Worm (Caenorhabditis elegans) whole organism, young adult: ENCODE data around the gene F36H1.12.
A peak's percentile ranks its signal among the peaks of the same experiment; 100 is the strongest.

Experiments used
- B0336.3 ChIP-seq: fragments of 200-800 bp; sonication (Bioruptor generic); IDR thresholded peaks from 2 replicates; pipeline ENCODE4 v1.3.6; 2022; ENCODE audit warnings: missing genetic modification characterization, missing compliant biosample characterization
- F10E7.11 ChIP-seq: sonication (generic microtip); optimal IDR thresholded peaks from 2 replicates; lab custom pipeline; 2017; ENCODE audit warnings: mild to moderate bottlenecking, missing genetic modification characterization, moderate library complexity, missing compliant biosample characterization
- F33H1.4 ChIP-seq: fragments of 200-800 bp; sonication (Bioruptor generic); IDR thresholded peaks from 2 replicates; pipeline ENCODE4 v1.3.6; 2022; ENCODE audit warnings: missing genetic modification reagents, missing genetic modification characterization, missing compliant biosample characterization
- F57A8.1 ChIP-seq: fragments of 200-800 bp; sonication (Bioruptor generic); optimal IDR thresholded peaks from 2 replicates; lab custom pipeline; 2018; ENCODE audit warnings: mild to moderate bottlenecking, missing genetic modification characterization, moderate library complexity, missing compliant biosample characterization
- K11D2.4 ChIP-seq: fragments of 200-800 bp; sonication (Bioruptor generic); IDR thresholded peaks from 2 replicates; pipeline ENCODE4 v1.3.6; 2022; ENCODE audit warnings: missing genetic modification reagents, missing genetic modification characterization, missing compliant biosample characterization
- K12H6.12 ChIP-seq: fragments of 200-800 bp; sonication (Bioruptor generic); optimal IDR thresholded peaks from 2 replicates; lab custom pipeline; 2018; ENCODE audit warnings: mild to moderate bottlenecking, missing genetic modification characterization, missing compliant biosample characterization
- Y53F4B.3 ChIP-seq: fragments of 200-800 bp; sonication (Bioruptor generic); IDR thresholded peaks from 2 replicates; pipeline ENCODE4 v1.3.6; 2022; ENCODE audit warnings: missing genetic modification reagents, missing genetic modification characterization, missing compliant biosample characterization
- Y53G8AR.9 ChIP-seq: fragments of 200-800 bp; sonication (Bioruptor generic); conservative IDR thresholded peaks from 2 replicates; pipeline ENCODE4 v1.3.6; 2022; ENCODE audit warnings: missing genetic modification reagents, missing genetic modification characterization, missing compliant biosample characterization
- Y67H2A.10 ChIP-seq: fragments of 200-800 bp; sonication (Bioruptor generic); conservative IDR thresholded peaks from 2 replicates; pipeline ENCODE4 v1.3.6; 2022; ENCODE audit warnings: missing genetic modification reagents, missing genetic modification characterization, missing compliant biosample characterization
- Y79H2A.3 ChIP-seq: fragments of 200-800 bp; sonication (Bioruptor generic); conservative IDR thresholded peaks from 2 replicates; pipeline ENCODE4 v1.3.6; 2022; ENCODE audit warnings: missing genetic modification reagents, missing genetic modification characterization, missing compliant biosample characterization
- Y95B8A.8 ChIP-seq: fragments of 200-800 bp; sonication (Bioruptor generic); IDR thresholded peaks from 2 replicates; pipeline ENCODE4 v1.3.6; 2022; ENCODE audit warnings: missing genetic modification reagents, missing genetic modification characterization, missing compliant biosample characterization
- ZK185.1 ChIP-seq: sonication (generic microtip); optimal IDR thresholded peaks from 2 replicates; lab custom pipeline; 2016; ENCODE audit warnings: mild to moderate bottlenecking, missing genetic modification characterization, missing compliant biosample characterization; ENCODE audit not compliant: poor library complexity, severe bottlenecking
- ama-1 ChIP-seq, 3 experiments: fragments of 150-350 bp in 1 of 3; sonication (generic microtip) in 2 of 3; optimal IDR thresholded peaks; 2 replicates each; lab custom pipeline; 2014 to 2018; ENCODE audit warnings: missing biosample characterization in 2 of 3, missing genetic modification characterization in 2 of 3, missing genetic modification reagents in 2 of 3
- athp-1 ChIP-seq: sonication (generic microtip); optimal IDR thresholded peaks from 2 replicates; lab custom pipeline; 2017; ENCODE audit warnings: mild to moderate bottlenecking, missing genetic modification characterization, missing compliant biosample characterization
- attf-6 ChIP-seq: fragments of 200-800 bp; sonication (Bioruptor generic); IDR thresholded peaks from 2 replicates; pipeline ENCODE4 v1.3.6; 2022; ENCODE audit warnings: missing genetic modification reagents, missing genetic modification characterization, missing compliant biosample characterization
- ceh-27 ChIP-seq: fragments of 200-800 bp; sonication (Bioruptor generic); optimal IDR thresholded peaks from 2 replicates; lab custom pipeline; 2018; ENCODE audit warnings: mild to moderate bottlenecking, missing genetic modification characterization, moderate library complexity, missing compliant biosample characterization
- die-1 ChIP-seq: sonication (generic microtip); optimal IDR thresholded peaks from 2 replicates; lab custom pipeline; 2016; ENCODE audit warnings: missing genotype, mild to moderate bottlenecking, missing genetic modification characterization, missing compliant biosample characterization
- dox-1 ChIP-seq: fragments of 200-800 bp; sonication (Bioruptor generic); IDR thresholded peaks from 2 replicates; pipeline ENCODE4 v1.3.6; 2022; ENCODE audit warnings: missing genetic modification reagents, missing genetic modification characterization, missing compliant biosample characterization
- egrh-3 ChIP-seq: fragments of 200-800 bp; sonication (Bioruptor generic); IDR thresholded peaks from 2 replicates; pipeline ENCODE4 v1.3.6; 2022; ENCODE audit warnings: missing genetic modification reagents, missing genetic modification characterization, missing compliant biosample characterization
- him-1 ChIP-seq: sonication (generic microtip); optimal IDR thresholded peaks from 2 replicates; lab custom pipeline; 2016; ENCODE audit warnings: missing genotype, missing genetic modification reagents, missing genetic modification characterization, missing compliant biosample characterization
- hlh-12 ChIP-seq: sonication (generic microtip); optimal IDR thresholded peaks from 2 replicates; lab custom pipeline; 2016; ENCODE audit warnings: missing genetic modification characterization, missing compliant biosample characterization
- hrde-1 ChIP-seq: sonication (generic microtip); optimal IDR thresholded peaks from 2 replicates; lab custom pipeline; 2016; ENCODE audit warnings: missing genetic modification characterization, mild to moderate bottlenecking, missing compliant biosample characterization, moderate library complexity, missing genotype, missing genetic modification reagents, borderline replicate concordance
- hsf-1 ChIP-seq: fragments of 200-800 bp; sonication (Bioruptor generic); IDR thresholded peaks from 2 replicates; pipeline ENCODE4 v1.3.6; 2022; ENCODE audit warnings: missing genetic modification reagents, missing genetic modification characterization, missing compliant biosample characterization
- let-607 ChIP-seq, 2 experiments: fragments of 200-800 bp in 1 of 2; sonication (Bioruptor generic) in 1 of 2; sonication (generic microtip) in 1 of 2; optimal IDR thresholded peaks; 2 replicates each; lab custom pipeline; 2016 to 2018; ENCODE audit warnings: mild to moderate bottlenecking in 2 of 2, missing compliant biosample characterization in 2 of 2, missing genetic modification characterization in 2 of 2, moderate library complexity in 2 of 2, missing genotype in 1 of 2
- lsl-1 ChIP-seq: fragments of 200-800 bp; sonication (Bioruptor generic); optimal IDR thresholded peaks from 2 replicates; lab custom pipeline; 2018; ENCODE audit warnings: mild to moderate bottlenecking, missing genetic modification characterization, moderate library complexity, missing compliant biosample characterization
- madf-6 ChIP-seq: fragments of 200-800 bp; sonication (Bioruptor generic); IDR thresholded peaks from 2 replicates; pipeline ENCODE4 v1.3.6; 2022; ENCODE audit warnings: missing genetic modification reagents, missing genetic modification characterization, missing compliant biosample characterization
- mel-28 ChIP-seq: sonication (generic microtip); optimal IDR thresholded peaks from 2 replicates; lab custom pipeline; 2016; ENCODE audit warnings: borderline replicate concordance, mild to moderate bottlenecking, missing genetic modification characterization, missing compliant biosample characterization
- nhr-120 ChIP-seq: fragments of 200-800 bp; sonication (Bioruptor generic); IDR thresholded peaks from 2 replicates; pipeline ENCODE4 v1.3.6; 2022; ENCODE audit warnings: missing genetic modification characterization, missing compliant biosample characterization
- pha-4 ChIP-seq: fragments of 150-350 bp; sonication (generic microtip); optimal IDR thresholded peaks from 2 replicates; lab custom pipeline; 2014; ENCODE audit warnings: missing biosample characterization, missing genetic modification reagents, missing genetic modification characterization
- somi-1 ChIP-seq: fragments of 200-800 bp; sonication (Bioruptor generic); optimal IDR thresholded peaks from 2 replicates; lab custom pipeline; 2018; ENCODE audit warnings: mild to moderate bottlenecking, missing genetic modification characterization, missing compliant biosample characterization
- tlf-1 ChIP-seq: fragments of 200-800 bp; sonication (Bioruptor generic); optimal IDR thresholded peaks from 2 replicates; lab custom pipeline; 2018; ENCODE audit warnings: mild to moderate bottlenecking, missing genetic modification characterization, missing compliant biosample characterization
- unc-62 ChIP-seq: fragments of 150-350 bp; optimal IDR thresholded peaks from 2 replicates; lab custom pipeline; 2014; ENCODE audit warnings: missing biosample characterization, missing genetic modification reagents, missing genetic modification characterization
- xnd-1 ChIP-seq: sonication (generic microtip); optimal IDR thresholded peaks from 2 replicates; lab custom pipeline; 2016; ENCODE audit warnings: missing genotype, missing genetic modification reagents, missing genetic modification characterization, missing compliant biosample characterization
- zfh-2 ChIP-seq: fragments of 200-800 bp; sonication (Bioruptor generic); conservative IDR thresholded peaks from 2 replicates; pipeline ENCODE4 v1.3.6; 2022; ENCODE audit warnings: missing genetic modification reagents, missing genetic modification characterization, missing compliant biosample characterization
- ztf-22 ChIP-seq: fragments of 200-800 bp; sonication (Bioruptor generic); optimal IDR thresholded peaks from 2 replicates; lab custom pipeline; 2018; ENCODE audit warnings: mild to moderate bottlenecking, missing genetic modification characterization, moderate library complexity, missing compliant biosample characterization

The F36H1.12 gene

ce11 chrIV:11080823-11081285 lies 27.4 kb upstream of the F36H1.12 start, which contains the start of gene atg-7 (continued):
- TF ChIP-seq him-1 (tag; lab: Kevin White, UChicago): peak; percentile 8
- TF ChIP-seq K12H6.12: no peak
- peak; percentile 60 for TF ChIP-seq F10E7.11
- peak; percentile 76; the same call in 1 of the 2 replicates for TF ChIP-seq attf-6 (GFP tag; lab: Robert Waterston, UW)
- peak; percentile 28 for TF ChIP-seq xnd-1 (tag; lab: Kevin White, UChicago)
- peak; percentile 17 for TF ChIP-seq lsl-1 (GFP tag; lab: Kevin White, UChicago)
- peak; percentile 35 for TF ChIP-seq ztf-22
- peak in 1 of 2 experiments; percentile 31 for TF ChIP-seq let-607 (tag; optimal IDR thresholded peaks at IDR 0.05; lab: Kevin White, UChicago)
- TF ChIP-seq B0336.3: peak; percentile 72
- TF ChIP-seq ceh-27 (GFP tag; lab: Kevin White, UChicago): peak; percentile 36
- peak; percentile 39 for TF ChIP-seq madf-6 (GFP tag; lab: Robert Waterston, UW)
- TF ChIP-seq pha-4 (tag; lab: Kevin White, UChicago): no peak
- peak; percentile 74 for TF ChIP-seq hrde-1 (tag; lab: Kevin White, UChicago)
- TF ChIP-seq somi-1 (GFP tag; lab: Kevin White, UChicago): peak; percentile 12
- TF ChIP-seq die-1 (tag; lab: Kevin White, UChicago): peak; percentile 20
- 0 out of 2 replicates have a peak, but pooled peaks have one; percentile 58 for TF ChIP-seq hsf-1
- peak; percentile 92 for TF ChIP-seq ama-1 (optimal IDR thresholded peaks at IDR 0.05; lab: Kevin White, UChicago)
- peak; percentile 31 to 64 for TF ChIP-seq ama-1 (GFP tag; optimal IDR thresholded peaks at IDR 0.05; lab: Kevin White, UChicago)
- no peak for TF ChIP-seq Y67H2A.10 (GFP tag; lab: Robert Waterston, UW)

- TF ChIP-seq F33H1.4 (GFP tag; lab: Robert Waterston, UW) (no peak), nhr-120 (GFP tag; lab: Robert Waterston, UW) (no peak), Y79H2A.3 (GFP tag; lab: Robert Waterston, UW) (no peak), unc-62 (no peak), K11D2.4 (GFP tag; lab: Robert Waterston, UW) (no peak), athp-1 (tag; lab: Kevin White, UChicago) (no peak)
These were observed 25.0 kb upstream of the F36H1.12 start, which contains the start of gene Y5F2A.4 for ce11 chrIV:11078482-11078881. Gene Y5F2A.4, minus strand, starts transcription at chrIV:11078582.

ce11 chrIV:11070895-11071294 lies 17.4 kb upstream of the F36H1.12 start:
- peak; percentile 32 for TF ChIP-seq ZK185.1
- TF ChIP-seq ceh-27 (GFP tag; lab: Kevin White, UChicago): peak; percentile 5
- TF ChIP-seq, all 124 proteins: peak for 2; not testable (repeated sequence) for 122

- TF ChIP-seq F57A8.1 (no peak), xnd-1 (tag; lab: Kevin White, UChicago) (no peak), hlh-12 (tag; lab: Kevin White, UChicago) (no peak), Y53G8AR.9 (GFP tag; lab: Robert Waterston, UW) (no peak), tlf-1 (GFP tag; lab: Kevin White, UChicago) (no peak), Y95B8A.8 (GFP tag; lab: Robert Waterston, UW) (no peak), mel-28 (no peak), dox-1 (no peak), egrh-3 (no peak), somi-1 (GFP tag; lab: Kevin White, UChicago) (no peak), Y53F4B.3 (GFP tag; lab: Robert Waterston, UW) (no peak), attf-6 (GFP tag; lab: Robert Waterston, UW) (no peak), F10E7.11 (no peak), zfh-2 (GFP tag; lab: Robert Waterston, UW) (no peak)
- TF ChIP-seq, all 124 proteins: peak for 0
These were observed 14.8 kb upstream of the F36H1.12 start for ce11 chrIV:11068314-11068713.
